Worm (Caenorhabditis elegans) whole organism, mixed stage, embryonic: ENCODE data around the gene Y66D12A.1.

ENCODE experiments used
- M03D4.4 ChIP-seq: sonication (generic microtip); optimal IDR thresholded peaks from 2 replicates; lab custom pipeline; 2017; ENCODE audit warnings: mild to moderate bottlenecking, missing genetic modification characterization, missing compliant biosample characterization
- ceh-43 ChIP-seq: fragments of 200-800 bp; sonication (Bioruptor generic); optimal IDR thresholded peaks from 2 replicates; lab custom pipeline; 2018; ENCODE audit warnings: mild to moderate bottlenecking, missing genetic modification characterization, moderate library complexity, missing compliant biosample characterization
- ceh-83 ChIP-seq: fragments of 200-800 bp; sonication (Bioruptor generic); optimal IDR thresholded peaks from 2 replicates; lab custom pipeline; 2018; ENCODE audit warnings: mild to moderate bottlenecking, missing genetic modification characterization, missing compliant biosample characterization
- ces-1 ChIP-seq: fragments of 150-350 bp; optimal IDR thresholded peaks from 2 replicates; lab custom pipeline; 2014; ENCODE audit warnings: missing biosample characterization, missing genetic modification reagents, missing genetic modification characterization
- elt-1 ChIP-seq: sonication (generic microtip); optimal IDR thresholded peaks from 2 replicates; lab custom pipeline; 2017; ENCODE audit warnings: missing genetic modification characterization, mild to moderate bottlenecking, missing compliant biosample characterization, antibody characterized with exemption, moderate library complexity, borderline replicate concordance; ENCODE audit not compliant: insufficient read depth
- hlh-1 ChIP-seq: fragments of 150-350 bp; optimal IDR thresholded peaks from 2 replicates; lab custom pipeline; 2014; ENCODE audit warnings: missing biosample characterization, missing genetic modification reagents, missing genetic modification characterization
- lsy-2 ChIP-seq: fragments of 150-350 bp; optimal IDR thresholded peaks from 2 replicates; lab custom pipeline; 2014; ENCODE audit warnings: missing biosample characterization, missing genetic modification characterization
- mep-1 ChIP-seq: fragments of 150-350 bp; optimal IDR thresholded peaks from 2 replicates; lab custom pipeline; 2017; ENCODE audit warnings: missing biosample characterization, missing genetic modification reagents, missing genetic modification characterization, inconsistent platforms
- nhr-2 ChIP-seq: fragments of 150-350 bp; optimal IDR thresholded peaks from 2 replicates; lab custom pipeline; 2014; ENCODE audit warnings: missing biosample characterization, missing genetic modification characterization
- nhr-237 ChIP-seq: fragments of 150-350 bp; optimal IDR thresholded peaks from 2 replicates; lab custom pipeline; 2014; ENCODE audit warnings: missing biosample characterization, missing genetic modification characterization
- nhr-76 ChIP-seq: sonication (generic microtip); optimal IDR thresholded peaks from 2 replicates; lab custom pipeline; 2017; ENCODE audit warnings: missing biosample characterization, missing genetic modification characterization
- unc-120 ChIP-seq: sonication (generic microtip); optimal IDR thresholded peaks from 2 replicates; lab custom pipeline; 2017; ENCODE audit warnings: missing genetic modification characterization, missing compliant biosample characterization; ENCODE audit not compliant: poor library complexity, severe bottlenecking
- unc-39 ChIP-seq: fragments of 150-350 bp; optimal IDR thresholded peaks from 2 replicates; lab custom pipeline; 2014; ENCODE audit warnings: missing biosample characterization, missing genetic modification characterization
- zip-8 ChIP-seq: fragments of 150-350 bp; optimal IDR thresholded peaks from 2 replicates; lab custom pipeline; 2014; ENCODE audit warnings: missing biosample characterization, missing genetic modification characterization
- ztf-11 ChIP-seq: fragments of 150-350 bp; optimal IDR thresholded peaks from 2 replicates; lab custom pipeline; 2014; ENCODE audit warnings: missing biosample characterization, missing genetic modification characterization

Gene Y66D12A.1

ce11 chrIII:11656389-11656788, 48.4 kb downstream of the Y66D12A.1 start:
- no peak for TF ChIP-seq mep-1
- no peak for TF ChIP-seq elt-1 (tag; lab: Kevin White, UChicago)
- no peak for TF ChIP-seq ceh-83

ce11 chrIII:11657185-11657817, 49.3 kb downstream of the Y66D12A.1 start, which contains the start of gene crh-1:
Gene crh-1 (plus strand): TSS chrIII:11657767.
- TF ChIP-seq ceh-43 (GFP tag; lab: Kevin White, UChicago), result no peak
- TF ChIP-seq ztf-11 (tag; lab: Kevin White, UChicago), result no peak
- peak; percentile 70 for TF ChIP-seq mep-1
- TF ChIP-seq nhr-2 (tag; lab: Kevin White, UChicago), result no peak
- peak; percentile 35 for TF ChIP-seq lsy-2 (tag; lab: Kevin White, UChicago)
- no peak for TF ChIP-seq unc-120
- peak; percentile 54 for TF ChIP-seq nhr-237 (tag; lab: Kevin White, UChicago)
- peak; percentile 54 for TF ChIP-seq ces-1
- TF ChIP-seq hlh-1 (tag; lab: Kevin White, UChicago), result peak; percentile 27
- no peak for TF ChIP-seq unc-39 (tag; lab: Kevin White, UChicago)

DNA sequence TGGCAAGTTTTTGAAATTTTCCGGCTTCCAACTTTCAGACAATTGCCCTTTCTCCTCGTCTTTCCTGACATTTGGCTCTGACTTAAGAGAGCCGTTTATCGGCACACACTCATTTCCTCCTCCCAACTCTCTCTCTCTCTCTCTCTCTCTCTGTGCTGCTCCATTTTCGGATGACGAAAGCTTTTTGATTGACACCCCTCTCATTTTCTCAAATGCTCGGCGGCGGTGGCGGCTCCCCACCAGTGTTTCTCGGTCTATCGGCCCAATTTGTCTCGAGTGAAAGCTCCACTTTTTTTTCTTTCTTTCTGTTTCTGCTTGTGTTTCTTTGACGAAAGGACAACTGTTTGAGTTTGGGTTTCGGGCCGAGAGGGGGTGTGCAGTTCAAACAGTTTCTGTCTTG, 51.8 kb downstream of the Y66D12A.1 start:
- TF ChIP-seq zip-8 (tag; lab: Kevin White, UChicago) (no peak), unc-39 (tag; lab: Kevin White, UChicago) (no peak), nhr-76 (tag; lab: Kevin White, UChicago) (no peak), hlh-1 (tag; lab: Kevin White, UChicago) (no peak), ceh-43 (GFP tag; lab: Kevin White, UChicago) (no peak), M03D4.4 (tag; lab: Kevin White, UChicago) (no peak)
